Fruit fly (Drosophila melanogaster): ENCODE measurements around the gene Gk2.

DNA sequence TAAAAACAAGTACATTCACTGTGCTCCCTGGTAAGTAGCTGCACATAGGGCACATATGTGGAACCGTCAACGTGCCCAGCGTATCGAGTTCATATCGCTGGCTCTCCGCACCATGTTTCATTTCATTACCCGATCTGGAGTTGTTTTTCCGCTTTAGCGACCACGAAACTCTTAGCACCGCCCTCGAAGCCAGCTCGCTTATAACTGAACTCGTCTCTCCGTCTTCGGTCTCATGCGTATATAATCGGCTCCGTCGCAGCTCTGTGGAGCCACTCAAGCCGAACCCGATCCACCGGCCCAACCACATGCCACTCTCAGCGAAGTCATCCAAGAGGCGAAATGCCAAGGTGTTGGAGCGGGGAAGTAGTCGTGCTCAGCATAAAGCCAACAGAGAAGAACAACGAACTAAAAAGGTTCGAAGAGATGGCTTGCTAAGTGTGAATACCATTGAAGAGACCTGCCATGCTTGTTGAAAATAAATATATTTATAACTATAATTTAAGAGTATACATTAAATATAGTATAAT, 17.3 kb downstream of the Gk2 start, which contains the start of gene Cht2:
- TF ChIP-seq Vsx2 (GFP tag; optimal IDR thresholded peaks at IDR 0.05; ENCODE audit: partially characterized antibody) (peak; percentile 86), GATAd (GFP tag; optimal IDR thresholded peaks at IDR 0.05) (no peak), ey (GFP tag; optimal IDR thresholded peaks at IDR 0.05) (no peak), sv (GFP tag; optimal IDR thresholded peaks at IDR 0.05) (no peak), OdsH (GFP tag; optimal IDR thresholded peaks at IDR 0.05) (no peak), Jra (GFP tag; optimal IDR thresholded peaks at IDR 0.05) (no peak), psq (GFP tag; optimal IDR thresholded peaks at IDR 0.05) (no peak), Rel (GFP tag; optimal IDR thresholded peaks at IDR 0.05) (peak; percentile 4), Rel (tag; optimal IDR thresholded peaks at IDR 0.05) (peak; percentile 22), Hr78 (GFP tag; optimal IDR thresholded peaks at IDR 0.05) (no peak)

Data from whole organism, wandering third instar larva.